Worm (Caenorhabditis elegans) whole organism, L4/young adult: ENCODE results near the gene igeg-2.

Source experiments
- W03F9.2 ChIP-seq: fragments of 150-350 bp; optimal IDR thresholded peaks from 2 replicates; lab custom pipeline; 2014; ENCODE audit warnings: missing biosample characterization, missing genetic modification characterization
- dao-5 ChIP-seq: sonication (generic microtip); optimal IDR thresholded peaks from 2 replicates; lab custom pipeline; 2016; ENCODE audit warnings: missing genotype, missing genetic modification characterization, moderate library complexity, missing compliant biosample characterization
- him-1 ChIP-seq: sonication (generic microtip); optimal IDR thresholded peaks from 2 replicates; lab custom pipeline; 2016; ENCODE audit warnings: missing genotype, missing genetic modification reagents, missing genetic modification characterization, missing compliant biosample characterization

DNA sequence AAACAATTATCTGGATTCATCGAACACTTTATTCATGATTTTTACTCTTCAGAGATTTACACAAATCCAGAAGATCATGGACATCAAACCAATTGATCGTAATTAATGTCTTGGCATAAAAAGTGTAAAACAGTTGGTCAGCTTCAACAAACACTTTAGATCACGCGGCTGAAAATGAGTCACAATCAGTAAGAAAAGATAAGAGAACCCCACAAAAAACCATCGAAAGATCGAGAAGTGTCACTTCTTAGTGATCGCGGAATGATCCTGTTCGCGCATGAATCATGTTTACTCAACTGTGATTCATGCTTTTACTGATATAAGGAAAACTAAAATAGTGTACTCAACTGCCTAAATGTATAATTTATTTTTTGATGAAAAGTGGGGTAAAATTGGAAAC lies 37.0 kb downstream of the igeg-2 start:
- no peak for TF ChIP-seq dao-5
- no peak for TF ChIP-seq him-1 (tag; lab: Kevin White, UChicago)
- peak; percentile 36 for TF ChIP-seq W03F9.2 (tag; lab: Kevin White, UChicago)
